Fruit fly (Drosophila melanogaster): ENCODE results near the gene Ddr.

Gene Ddr

DNA sequence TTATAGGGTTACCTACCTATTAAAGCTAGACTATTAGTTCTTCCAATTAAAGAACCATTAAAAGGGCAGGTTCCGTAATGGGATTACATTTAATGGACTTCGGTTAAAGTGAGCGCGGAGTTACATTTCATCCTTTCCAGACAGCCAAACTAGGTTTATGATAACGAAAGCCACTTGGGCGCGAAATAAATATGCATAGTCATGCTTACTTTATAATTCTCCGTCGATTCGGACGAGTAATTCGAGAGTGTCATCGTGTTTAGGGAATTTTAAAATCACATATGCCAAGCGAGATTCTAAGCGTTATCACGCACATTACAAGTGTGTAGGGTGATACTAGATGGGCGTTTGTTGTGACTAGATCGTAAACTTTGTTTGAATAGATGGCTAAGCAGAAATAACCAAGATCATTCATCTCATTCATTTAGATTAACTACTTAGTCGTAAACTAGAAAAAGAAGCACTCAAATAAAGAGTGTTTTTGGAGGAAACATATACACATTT is 87.4 kb downstream of the Ddr start:
- TF ChIP-seq CG10348 (GFP tag; IDR thresholded peaks at IDR 0.05) (no peak), EcR (GFP tag; optimal IDR thresholded peaks at IDR 0.05) (no peak), D1 (tag; optimal IDR thresholded peaks at IDR 0.05) (no peak), Pif1A (GFP tag; optimal IDR thresholded peaks at IDR 0.05) (no peak), rn (GFP tag; IDR thresholded peaks at IDR 0.05) (no peak), CG32121 (GFP tag; IDR thresholded peaks at IDR 0.05) (no peak), CG8159 (tag; optimal IDR thresholded peaks at IDR 0.05) (no peak), CG15710 (tag; optimal IDR thresholded peaks at IDR 0.05) (no peak), fd96Ca (GFP tag; IDR thresholded peaks at IDR 0.05) (no peak), CG9948 (tag; optimal IDR thresholded peaks at IDR 0.05) (no peak), Ets98B (GFP tag; IDR thresholded peaks at IDR 0.05) (no peak), CG12605 (GFP tag; IDR thresholded peaks at IDR 0.05) (no peak), CG34367 (tag; optimal IDR thresholded peaks at IDR 0.05) (no peak), Pif1B (GFP tag; optimal IDR thresholded peaks at IDR 0.05) (no peak), CG4496 (GFP tag; IDR thresholded peaks at IDR 0.05) (no peak)

DNA sequence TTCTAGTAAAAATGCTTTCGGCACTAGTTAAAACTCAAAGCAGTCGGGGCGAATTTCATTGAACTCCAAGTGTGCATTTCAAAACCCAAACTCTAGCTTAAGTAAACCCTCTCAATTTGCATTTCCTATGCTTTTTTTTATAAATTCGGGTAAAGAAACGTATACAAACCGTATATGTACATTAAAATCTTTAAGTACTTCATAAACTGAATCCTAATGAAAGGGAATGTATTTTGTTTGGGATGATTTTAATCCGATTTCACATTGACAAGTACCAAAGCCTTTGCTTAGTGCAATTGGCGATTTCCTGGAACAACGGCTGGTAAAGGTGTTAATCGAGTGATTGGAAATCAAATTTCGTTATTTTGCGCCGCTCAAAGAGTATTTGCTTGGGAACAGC is 88.3 kb downstream of the Ddr start:
- TF ChIP-seq gl (tag; optimal IDR thresholded peaks at IDR 0.05), result no peak
- TF ChIP-seq EcR (GFP tag; optimal IDR thresholded peaks at IDR 0.05), result no peak
- no peak for TF ChIP-seq CG12605 (GFP tag; IDR thresholded peaks at IDR 0.05)
- TF ChIP-seq D1 (tag; optimal IDR thresholded peaks at IDR 0.05), result no peak
- no peak for TF ChIP-seq rn (GFP tag; IDR thresholded peaks at IDR 0.05)
- no peak for TF ChIP-seq CG15710 (tag; optimal IDR thresholded peaks at IDR 0.05)
- TF ChIP-seq CG17806 (tag; optimal IDR thresholded peaks at IDR 0.05), result no peak
- TF ChIP-seq CG13204 (GFP tag; optimal IDR thresholded peaks at IDR 0.05), result no peak
- no peak for TF ChIP-seq CG8159 (tag; optimal IDR thresholded peaks at IDR 0.05)
- no peak for TF ChIP-seq CG32121 (GFP tag; IDR thresholded peaks at IDR 0.05)
- no peak for TF ChIP-seq CG4496 (GFP tag; IDR thresholded peaks at IDR 0.05)

DNA sequence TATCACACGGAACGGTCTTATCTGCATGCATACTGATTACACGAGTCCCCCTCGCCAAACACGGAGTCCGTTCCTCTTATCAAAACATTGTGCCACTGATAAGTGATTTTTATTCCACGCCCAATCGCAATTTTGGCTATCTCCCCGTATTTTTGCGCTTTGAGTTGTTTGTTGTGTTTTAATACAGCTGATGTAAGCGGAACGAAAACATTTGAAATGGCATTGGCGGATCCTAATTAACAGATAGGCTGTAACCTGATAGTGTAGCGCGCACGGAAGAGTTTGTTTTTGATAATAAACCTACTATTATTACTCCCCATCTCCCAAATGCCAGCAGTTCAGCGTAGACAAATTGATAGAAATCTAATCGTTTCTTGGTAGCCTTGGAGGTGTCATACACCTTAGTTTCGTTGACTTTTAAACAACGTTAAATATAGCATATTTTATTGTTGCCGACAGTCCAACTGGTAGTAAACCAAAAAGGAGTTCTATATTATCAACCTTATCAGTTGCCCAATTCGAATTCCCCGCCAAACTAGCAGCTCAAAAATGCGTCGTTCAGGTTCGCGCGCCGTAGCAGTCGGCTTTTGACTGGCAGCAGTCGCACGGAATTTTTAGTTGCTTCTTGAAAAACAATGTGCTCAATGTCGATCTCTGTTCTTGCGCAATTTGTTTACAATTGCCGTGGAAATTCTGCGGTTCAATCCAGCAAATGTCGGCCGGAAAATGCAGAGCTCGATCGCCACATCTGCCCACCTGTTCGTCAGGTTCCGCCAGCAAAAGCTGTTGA is 90.4 kb downstream of the Ddr start:
- TF ChIP-seq CG4496 (GFP tag; IDR thresholded peaks at IDR 0.05) (peak; percentile 59; the same call in 2 of the 3 replicates), rn (GFP tag; IDR thresholded peaks at IDR 0.05) (no peak)

DNA sequence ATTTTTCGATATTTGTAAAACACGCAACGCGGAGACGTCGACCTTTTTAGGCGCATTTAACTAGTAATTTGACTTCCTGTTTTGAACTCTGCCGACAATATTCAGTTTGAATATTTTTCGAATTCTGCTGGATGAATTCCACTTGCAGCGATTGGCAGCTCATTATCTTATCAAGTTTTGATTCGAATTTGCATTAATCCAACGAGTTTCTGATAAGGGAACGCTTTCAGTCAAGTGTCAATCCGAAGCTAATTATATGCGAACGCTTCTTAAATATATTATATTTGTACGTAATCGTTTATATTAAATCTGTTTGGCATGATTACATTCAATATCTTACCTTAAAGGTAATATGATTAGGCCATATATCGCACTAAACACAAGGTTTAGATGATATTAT is 95.4 kb downstream of the Ddr start, which contains the start of gene CG9497:
Gene CG9497 (minus strand): TSS at position 101 of the 400 bp plus-strand sequence.
- TF ChIP-seq CG15710 (tag; optimal IDR thresholded peaks at IDR 0.05) (no peak), EcR (GFP tag; optimal IDR thresholded peaks at IDR 0.05) (no peak), CG14655 (GFP tag; optimal IDR thresholded peaks at IDR 0.05) (no peak), CG8159 (tag; optimal IDR thresholded peaks at IDR 0.05) (no peak), CG8301 (tag; optimal IDR thresholded peaks at IDR 0.05) (no peak)

DNA sequence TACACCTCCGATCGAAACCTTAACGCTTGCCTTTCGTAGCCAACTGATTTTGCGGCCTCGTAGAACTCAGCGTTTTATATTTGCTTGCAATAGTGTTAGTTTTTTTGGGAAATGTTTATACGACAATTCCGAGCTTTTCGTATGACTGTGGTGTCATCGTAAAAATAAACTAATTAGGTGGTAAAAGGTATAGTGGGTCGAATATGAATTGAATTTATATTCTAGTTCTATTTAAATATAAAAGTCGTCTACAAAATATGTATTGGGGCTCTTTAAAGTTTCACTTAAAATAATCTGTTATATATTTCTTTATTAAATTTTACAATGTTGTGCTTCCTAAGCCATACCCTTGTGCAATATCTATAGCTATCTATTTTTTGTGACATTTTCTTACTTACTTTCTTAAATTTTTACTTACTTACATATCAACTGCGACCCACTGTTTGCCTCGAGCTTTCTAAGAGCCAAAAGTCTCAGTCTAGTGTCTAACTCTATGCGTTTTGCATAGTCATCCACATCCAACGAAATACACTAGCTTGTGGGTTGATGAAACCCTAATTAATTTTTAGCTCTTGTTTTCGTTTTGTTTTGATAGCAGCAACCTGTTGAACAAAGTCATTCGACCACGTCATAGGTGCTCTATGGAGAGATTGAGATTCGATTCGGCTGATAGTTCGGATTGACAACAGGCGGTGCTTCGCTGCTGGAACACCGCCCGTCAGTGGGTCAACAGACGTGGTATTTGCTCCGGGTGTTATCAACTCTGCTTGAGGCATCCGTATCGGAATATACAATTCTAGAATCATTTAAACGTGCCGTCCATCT is 98.3 kb downstream of the Ddr start, which contains the start of gene CG9498:
Gene CG9498 (minus strand): TSS at position 51 of the 825 bp plus-strand sequence.
- no peak for TF ChIP-seq fd96Ca (GFP tag; IDR thresholded peaks at IDR 0.05)
- no peak for TF ChIP-seq CG10348 (GFP tag; IDR thresholded peaks at IDR 0.05)
- no peak for TF ChIP-seq CG32121 (GFP tag; IDR thresholded peaks at IDR 0.05)
- TF ChIP-seq Snoo (tag; optimal IDR thresholded peaks at IDR 0.05), result no peak
- no peak for TF ChIP-seq CG8159 (tag; optimal IDR thresholded peaks at IDR 0.05)
- no peak for TF ChIP-seq CG15710 (tag; optimal IDR thresholded peaks at IDR 0.05)
- no peak for TF ChIP-seq CG17806 (tag; optimal IDR thresholded peaks at IDR 0.05)
- TF ChIP-seq Pif1B (GFP tag; optimal IDR thresholded peaks at IDR 0.05), result no peak
- no peak for TF ChIP-seq D1 (tag; optimal IDR thresholded peaks at IDR 0.05)
- no peak for TF ChIP-seq Pif1A (GFP tag; optimal IDR thresholded peaks at IDR 0.05)
- no peak for TF ChIP-seq CG8301 (tag; optimal IDR thresholded peaks at IDR 0.05)
- no peak for TF ChIP-seq CG12605 (GFP tag; IDR thresholded peaks at IDR 0.05)
- TF ChIP-seq CG14655 (GFP tag; optimal IDR thresholded peaks at IDR 0.05), result no peak
- TF ChIP-seq CG4496 (GFP tag; IDR thresholded peaks at IDR 0.05), result no peak
- TF ChIP-seq rn (GFP tag; IDR thresholded peaks at IDR 0.05), result no peak
- no peak for TF ChIP-seq Ets98B (GFP tag; IDR thresholded peaks at IDR 0.05)

DNA sequence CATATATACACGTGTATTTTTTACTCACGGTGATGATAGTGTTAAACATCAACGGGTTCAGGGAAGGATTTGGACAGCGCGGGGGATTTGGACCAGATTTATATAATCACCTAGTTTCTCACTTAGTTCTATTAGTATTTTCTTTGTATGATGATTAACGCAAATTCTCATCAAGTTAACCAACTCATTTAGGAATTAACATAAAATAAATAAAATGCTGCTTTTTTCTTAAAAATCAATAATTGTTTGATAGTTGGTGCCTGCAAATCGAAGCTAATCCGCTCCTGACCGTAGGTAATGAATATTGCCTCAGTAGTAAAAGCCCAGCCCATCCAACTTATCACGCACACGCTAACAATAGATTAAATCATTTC is 98.9 kb downstream of the Ddr start:
- TF ChIP-seq CG4496 (GFP tag; IDR thresholded peaks at IDR 0.05), result no peak; the same call in 2 of the 3 replicates
- TF ChIP-seq CG34367 (tag; optimal IDR thresholded peaks at IDR 0.05), result no peak
- no peak for TF ChIP-seq CG8301 (tag; optimal IDR thresholded peaks at IDR 0.05)
- TF ChIP-seq CG15710 (tag; optimal IDR thresholded peaks at IDR 0.05), result peak; percentile 14
- TF ChIP-seq EcR (GFP tag; optimal IDR thresholded peaks at IDR 0.05), result no peak
- TF ChIP-seq CG12605 (GFP tag; IDR thresholded peaks at IDR 0.05), result no peak
- no peak for TF ChIP-seq CG14655 (GFP tag; optimal IDR thresholded peaks at IDR 0.05)
- peak; percentile 38 for TF ChIP-seq CG8159 (tag; optimal IDR thresholded peaks at IDR 0.05)
- TF ChIP-seq rn (GFP tag; IDR thresholded peaks at IDR 0.05), result no peak
- TF ChIP-seq D1 (tag; optimal IDR thresholded peaks at IDR 0.05), result no peak
- TF ChIP-seq fd96Ca (GFP tag; IDR thresholded peaks at IDR 0.05), result 0 out of 3 replicates have a peak, but pooled peaks have one; percentile 36
- TF ChIP-seq Ets98B (GFP tag; IDR thresholded peaks at IDR 0.05), result peak; percentile 24; the same call in 1 of the 2 replicates

Data from whole organism, pupa.